Fruit fly (Drosophila melanogaster): ENCODE results near the gene ath.

DNA sequence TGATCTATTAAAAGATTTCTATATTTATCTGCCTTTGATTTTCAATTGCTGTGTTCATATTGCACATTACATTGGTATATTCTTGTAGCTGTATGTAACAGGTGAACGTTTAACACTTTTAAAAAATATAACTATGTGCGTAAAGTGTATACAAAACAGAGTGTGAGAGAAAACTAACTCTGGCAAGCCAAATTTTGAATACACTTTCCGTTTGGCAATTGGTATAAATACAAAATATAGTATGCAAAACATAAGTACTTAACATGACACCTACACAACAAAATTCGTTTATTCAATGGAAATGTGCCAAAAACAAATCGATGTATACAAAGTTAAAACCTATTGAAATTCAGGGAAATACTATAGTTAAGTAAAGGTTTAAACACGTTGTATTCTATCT is 21.9 kb downstream of the ath start:
- TF ChIP-seq CG17806 (tag; optimal IDR thresholded peaks at IDR 0.05) (no peak), CG4496 (GFP tag; IDR thresholded peaks at IDR 0.05) (no peak)
